Worm (Caenorhabditis elegans) whole organism, L3 larva: ENCODE results near the gene akt-1.

Source experiments
- ama-1 ChIP-seq: fragments of 150-350 bp; optimal IDR thresholded peaks from 2 replicates; lab custom pipeline; 2018
- elt-3 ChIP-seq, 3 experiments: fragments of 150-350 bp in 1 of 3; sonication (generic microtip) in 2 of 3; optimal IDR thresholded peaks; 2 replicates in 2 of 3; 4 replicates in 1 of 3; lab custom pipeline; 2014 to 2017; ENCODE audit warnings: missing biosample characterization in 3 of 3, missing genetic modification characterization in 3 of 3
- nhr-11 ChIP-seq: fragments of 150-350 bp; optimal IDR thresholded peaks from 2 replicates; lab custom pipeline; 2014; ENCODE audit warnings: missing biosample characterization, missing genetic modification characterization
- nhr-237 ChIP-seq: fragments of 150-350 bp; optimal IDR thresholded peaks from 2 replicates; lab custom pipeline; 2014; ENCODE audit warnings: missing biosample characterization, missing genetic modification characterization
- nhr-76 ChIP-seq: fragments of 150-350 bp; sonication (generic microtip); optimal IDR thresholded peaks from 5 replicates; lab custom pipeline; 2014; ENCODE audit warnings: missing biosample characterization, missing genetic modification characterization
- snpc-4 ChIP-seq: fragments of 150-350 bp; optimal IDR thresholded peaks from 2 replicates; lab custom pipeline; 2014; ENCODE audit warnings: missing biosample characterization, missing genetic modification characterization
- ztf-11 ChIP-seq: fragments of 150-350 bp; optimal IDR thresholded peaks from 2 replicates; lab custom pipeline; 2014; ENCODE audit warnings: missing biosample characterization, missing genetic modification characterization

ce11 chrV:10237171-10237570 lies 11.5 kb upstream of the akt-1 start:
- TF ChIP-seq ztf-11 (tag; lab: Kevin White, UChicago) = no peak
- no peak for TF ChIP-seq ama-1 (lab: Kevin White, UChicago)
- TF ChIP-seq nhr-76 (tag; lab: Kevin White, UChicago) = no peak
- TF ChIP-seq elt-3 (tag; optimal IDR thresholded peaks at IDR 0.05; lab: Kevin White, UChicago) = no peak
- no peak for TF ChIP-seq nhr-11 (tag; lab: Kevin White, UChicago)
- TF ChIP-seq snpc-4 (tag; lab: Kevin White, UChicago) = no peak
- no peak for TF ChIP-seq nhr-237 (tag; lab: Kevin White, UChicago)
